Worm (Caenorhabditis elegans): ENCODE data around the gene ZK1320.5.

Gene ZK1320.5

DNA sequence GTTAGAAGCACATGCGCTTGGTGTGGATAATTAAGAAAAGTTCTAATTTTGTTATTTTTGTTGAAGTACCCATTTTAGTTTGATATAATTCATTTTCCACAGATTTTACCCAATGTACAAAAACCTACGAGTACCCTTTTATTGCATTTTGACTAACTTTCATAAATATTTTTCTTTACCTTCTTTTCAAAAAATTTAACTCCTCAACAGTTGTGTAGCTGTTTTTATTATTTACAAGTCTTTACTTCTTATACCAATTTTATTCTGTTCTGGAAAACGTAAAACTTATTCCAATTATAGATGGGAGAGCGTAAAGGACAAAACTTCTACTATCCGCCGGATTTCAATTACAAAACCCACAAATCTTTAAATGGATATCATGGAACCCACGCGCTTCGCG lies 16.3 kb downstream of the ZK1320.5 start, which contains the start of gene ZK1307.9:
Gene ZK1307.9, plus strand, starts transcription at position 301 of the 400 bp plus-strand sequence.
- TF ChIP-seq flt-1 (GFP tag; IDR thresholded peaks at IDR 0.05) = no peak

ce11 chrII:9646928-9647838 lies 18.3 kb downstream of the ZK1320.5 start, which contains the start of gene sqv-8:
Gene sqv-8, plus strand, starts transcription at chrII:9646978.
- TF ChIP-seq tab-1 (GFP tag; IDR thresholded peaks at IDR 0.05) (no peak), T22C8.4 (GFP tag; IDR thresholded peaks at IDR 0.05) (peak; percentile 35; the same call in 1 of the 2 replicates)

- TF ChIP-seq cog-1 (tag; optimal IDR thresholded peaks at IDR 0.05) (peak; percentile 65), tab-1 (GFP tag; IDR thresholded peaks at IDR 0.05) (0 out of 2 replicates have a peak, but pooled peaks have one; percentile 53), ref-1 (GFP tag; conservative IDR thresholded peaks at IDR 0.05) (no peak), flt-1 (GFP tag; IDR thresholded peaks at IDR 0.05) (peak; percentile 67; the same call in 1 of the 2 replicates), klf-2 (GFP tag; conservative IDR thresholded peaks at IDR 0.05) (no peak), med-1 (GFP tag; optimal IDR thresholded peaks at IDR 0.05; ENCODE audit: insufficient read depth) (no peak), ztf-23 (GFP tag; IDR thresholded peaks at IDR 0.05) (peak; percentile 62; the same call in 1 of the 2 replicates), T22C8.4 (GFP tag; IDR thresholded peaks at IDR 0.05) (peak; percentile 82), ztf-29 (GFP tag; IDR thresholded peaks at IDR 0.05) (no peak)
Measured at ce11 chrII:9646122-9646555, 19.3 kb downstream of the ZK1320.5 start.

- TF ChIP-seq T22C8.4 (GFP tag; IDR thresholded peaks at IDR 0.05) (no peak), ztf-29 (GFP tag; IDR thresholded peaks at IDR 0.05) (peak; percentile 25; the same call in 1 of the 2 replicates)
Measured at ce11 chrII:9644940-9645634, 20.4 kb downstream of the ZK1320.5 start.

- TF ChIP-seq ztf-29 (GFP tag; IDR thresholded peaks at IDR 0.05) = no peak
- no peak for TF ChIP-seq cog-1 (tag; optimal IDR thresholded peaks at IDR 0.05)
- no peak for TF ChIP-seq med-1 (GFP tag; optimal IDR thresholded peaks at IDR 0.05; ENCODE audit: insufficient read depth)
- no peak for TF ChIP-seq T22C8.4 (GFP tag; IDR thresholded peaks at IDR 0.05)
- TF ChIP-seq ref-1 (GFP tag; conservative IDR thresholded peaks at IDR 0.05) = no peak
Measured at ce11 chrII:9644438-9644837, 21.0 kb downstream of the ZK1320.5 start, which contains the start of gene fzr-1. Gene fzr-1, minus strand, starts transcription at chrII:9644466.

DNA sequence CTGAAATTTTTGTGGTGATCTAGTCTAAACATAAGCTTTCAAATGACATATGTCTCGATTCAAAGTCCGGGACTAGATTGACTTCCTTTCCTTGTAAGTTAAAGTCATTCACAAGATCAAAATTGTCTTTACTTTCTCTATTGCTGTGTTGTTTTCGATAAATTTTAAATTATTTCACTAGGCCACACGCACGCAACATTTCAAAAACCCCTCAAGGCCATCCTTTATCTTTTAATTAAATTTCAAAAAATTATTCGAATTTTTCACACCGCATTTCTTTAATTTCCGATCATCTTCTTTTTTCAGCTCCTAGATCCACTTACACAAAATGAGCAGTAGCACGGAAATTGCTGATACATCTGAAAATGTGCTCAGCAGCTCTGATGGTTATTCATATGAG lies 29.2 kb downstream of the ZK1320.5 start, which contains the start of gene ZK1307.7:
Gene ZK1307.7, plus strand, starts transcription at position 301 of the 400 bp plus-strand sequence.
- TF ChIP-seq tab-1 (GFP tag; IDR thresholded peaks at IDR 0.05) (no peak), ztf-23 (GFP tag; IDR thresholded peaks at IDR 0.05) (no peak), T22C8.4 (GFP tag; IDR thresholded peaks at IDR 0.05) (no peak), flt-1 (GFP tag; IDR thresholded peaks at IDR 0.05) (no peak), ztf-29 (GFP tag; IDR thresholded peaks at IDR 0.05) (no peak), cog-1 (tag; optimal IDR thresholded peaks at IDR 0.05) (no peak), ref-1 (GFP tag; conservative IDR thresholded peaks at IDR 0.05) (no peak), klf-2 (GFP tag; conservative IDR thresholded peaks at IDR 0.05) (no peak), med-1 (GFP tag; optimal IDR thresholded peaks at IDR 0.05; ENCODE audit: insufficient read depth) (no peak)

DNA sequence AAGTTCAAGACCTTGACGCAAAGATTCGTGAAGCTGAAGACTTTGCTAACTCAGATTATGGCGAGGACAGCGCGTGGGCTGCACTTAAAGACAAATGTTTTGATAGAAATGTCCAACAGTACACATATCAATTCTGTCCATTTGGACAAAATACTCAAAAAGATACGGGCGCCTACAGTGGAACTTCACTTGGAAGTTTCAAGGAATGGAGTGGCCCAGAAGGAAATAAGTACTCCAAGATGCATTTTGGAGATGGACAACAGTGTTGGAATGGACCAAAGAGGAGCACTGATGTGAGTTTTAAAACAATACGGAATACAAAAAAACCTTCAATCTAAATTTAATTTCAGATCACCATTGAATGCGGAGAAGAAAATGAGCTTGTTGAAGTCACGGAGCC lies 39.5 kb downstream of the ZK1320.5 start:
- TF ChIP-seq ztf-29 (GFP tag; IDR thresholded peaks at IDR 0.05) (no peak), cog-1 (tag; optimal IDR thresholded peaks at IDR 0.05) (no peak), ref-1 (GFP tag; conservative IDR thresholded peaks at IDR 0.05) (no peak), ztf-23 (GFP tag; IDR thresholded peaks at IDR 0.05) (no peak), T22C8.4 (GFP tag; IDR thresholded peaks at IDR 0.05) (no peak), klf-2 (GFP tag; conservative IDR thresholded peaks at IDR 0.05) (no peak), med-1 (GFP tag; optimal IDR thresholded peaks at IDR 0.05; ENCODE audit: insufficient read depth) (no peak), flt-1 (GFP tag; IDR thresholded peaks at IDR 0.05) (no peak), tab-1 (GFP tag; IDR thresholded peaks at IDR 0.05) (no peak)

DNA sequence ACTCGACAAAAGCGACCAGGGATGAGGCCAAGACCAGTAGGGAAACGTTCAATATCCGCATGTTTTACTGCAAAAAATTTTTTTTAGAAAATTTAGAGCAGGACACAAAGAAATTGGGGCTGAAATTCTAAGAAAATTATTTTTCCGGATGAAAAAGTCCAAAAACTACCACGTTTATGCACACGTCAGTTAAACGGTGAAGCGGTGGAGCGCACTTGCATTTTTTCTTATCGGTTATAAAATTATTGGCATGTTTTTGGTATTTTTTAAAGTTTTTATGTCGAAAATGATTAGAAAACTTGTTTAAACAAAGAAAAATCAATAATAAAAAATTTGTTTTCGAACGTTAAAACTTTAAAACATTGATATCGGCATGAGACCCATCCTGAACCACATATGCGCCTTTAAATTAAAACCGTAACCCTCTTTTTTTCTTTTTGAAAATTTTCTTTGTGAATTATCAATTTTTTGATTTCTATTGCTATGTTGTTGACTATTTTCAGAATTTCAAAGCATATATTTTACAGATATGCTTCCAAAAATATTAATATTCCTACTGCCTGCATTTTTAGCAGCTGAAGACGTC lies 41.3 kb downstream of the ZK1320.5 start, which contains the start of the genes dnj-20 and ZK1307.8:
Gene dnj-20, minus strand, starts transcription at position 67 of the 586 bp plus-strand sequence.
Gene ZK1307.8, plus strand, starts transcription at position 504 of the 586 bp plus-strand sequence.
- TF ChIP-seq cog-1 (tag; optimal IDR thresholded peaks at IDR 0.05) (no peak), ref-1 (GFP tag; conservative IDR thresholded peaks at IDR 0.05) (no peak), flt-1 (GFP tag; IDR thresholded peaks at IDR 0.05) (no peak), T22C8.4 (GFP tag; IDR thresholded peaks at IDR 0.05) (no peak), med-1 (GFP tag; optimal IDR thresholded peaks at IDR 0.05; ENCODE audit: insufficient read depth) (no peak), tab-1 (GFP tag; IDR thresholded peaks at IDR 0.05) (no peak), klf-2 (GFP tag; conservative IDR thresholded peaks at IDR 0.05) (no peak), ztf-23 (GFP tag; IDR thresholded peaks at IDR 0.05) (no peak), ztf-29 (GFP tag; IDR thresholded peaks at IDR 0.05) (no peak)

- TF ChIP-seq flt-1 (GFP tag; IDR thresholded peaks at IDR 0.05) (no peak), cog-1 (tag; optimal IDR thresholded peaks at IDR 0.05) (no peak), klf-2 (GFP tag; conservative IDR thresholded peaks at IDR 0.05) (no peak), ztf-29 (GFP tag; IDR thresholded peaks at IDR 0.05) (no peak), T22C8.4 (GFP tag; IDR thresholded peaks at IDR 0.05) (no peak), ztf-23 (GFP tag; IDR thresholded peaks at IDR 0.05) (no peak), ref-1 (GFP tag; conservative IDR thresholded peaks at IDR 0.05) (no peak), med-1 (GFP tag; optimal IDR thresholded peaks at IDR 0.05; ENCODE audit: insufficient read depth) (no peak), tab-1 (GFP tag; IDR thresholded peaks at IDR 0.05) (no peak)
Measured at ce11 chrII:9621913-9622348, 43.5 kb downstream of the ZK1320.5 start.
